Worm (Caenorhabditis elegans) whole organism, mixed stage, embryonic: ENCODE results near the gene inx-2.

Experiments used
- M03D4.4 ChIP-seq: sonication (generic microtip); optimal IDR thresholded peaks from 2 replicates; lab custom pipeline; 2017; ENCODE audit warnings: mild to moderate bottlenecking, missing genetic modification characterization, missing compliant biosample characterization
- bed-3 ChIP-seq: fragments of 200-800 bp; sonication (Bioruptor generic); optimal IDR thresholded peaks from 3 replicates; lab custom pipeline; 2018; ENCODE audit warnings: mild to moderate bottlenecking, missing genetic modification characterization, moderate library complexity, missing compliant biosample characterization
- blmp-1 ChIP-seq: fragments of 150-350 bp; optimal IDR thresholded peaks from 2 replicates; lab custom pipeline; 2014; ENCODE audit warnings: missing biosample characterization, missing genetic modification characterization
- ceh-39 ChIP-seq: fragments of 150-350 bp; optimal IDR thresholded peaks from 2 replicates; lab custom pipeline; 2014; ENCODE audit warnings: missing biosample characterization, missing genetic modification characterization
- ceh-43 ChIP-seq: fragments of 200-800 bp; sonication (Bioruptor generic); optimal IDR thresholded peaks from 2 replicates; lab custom pipeline; 2018; ENCODE audit warnings: mild to moderate bottlenecking, missing genetic modification characterization, moderate library complexity, missing compliant biosample characterization
- ceh-83 ChIP-seq: fragments of 200-800 bp; sonication (Bioruptor generic); optimal IDR thresholded peaks from 2 replicates; lab custom pipeline; 2018; ENCODE audit warnings: mild to moderate bottlenecking, missing genetic modification characterization, missing compliant biosample characterization
- ces-1 ChIP-seq: fragments of 150-350 bp; optimal IDR thresholded peaks from 2 replicates; lab custom pipeline; 2014; ENCODE audit warnings: missing biosample characterization, missing genetic modification reagents, missing genetic modification characterization
- cnd-1 ChIP-seq: fragments of 200-800 bp; sonication (Bioruptor generic); optimal IDR thresholded peaks from 2 replicates; lab custom pipeline; 2018; ENCODE audit warnings: mild to moderate bottlenecking, missing genetic modification characterization, missing compliant biosample characterization
- drap-1 ChIP-seq: fragments of 200-800 bp; sonication (Bioruptor generic); optimal IDR thresholded peaks from 3 replicates; lab custom pipeline; 2018; ENCODE audit warnings: mild to moderate bottlenecking, missing genetic modification characterization, missing compliant biosample characterization
- elt-1 ChIP-seq: sonication (generic microtip); optimal IDR thresholded peaks from 2 replicates; lab custom pipeline; 2017; ENCODE audit warnings: missing genetic modification characterization, mild to moderate bottlenecking, missing compliant biosample characterization, antibody characterized with exemption, moderate library complexity, borderline replicate concordance; ENCODE audit not compliant: insufficient read depth
- elt-3 ChIP-seq: fragments of 150-350 bp; optimal IDR thresholded peaks from 2 replicates; lab custom pipeline; 2014; ENCODE audit warnings: missing biosample characterization, missing genetic modification characterization
- flh-1 ChIP-seq: fragments of 200-800 bp; sonication (Bioruptor generic); optimal IDR thresholded peaks from 2 replicates; lab custom pipeline; 2018; ENCODE audit warnings: mild to moderate bottlenecking, missing genetic modification characterization, moderate library complexity, missing compliant biosample characterization
- ham-2 ChIP-seq: fragments of 200-800 bp; sonication (Bioruptor generic); optimal IDR thresholded peaks from 2 replicates; lab custom pipeline; 2018; ENCODE audit warnings: mild to moderate bottlenecking, missing genetic modification characterization, missing compliant biosample characterization
- hlh-1 ChIP-seq: fragments of 150-350 bp; optimal IDR thresholded peaks from 2 replicates; lab custom pipeline; 2014; ENCODE audit warnings: missing biosample characterization, missing genetic modification reagents, missing genetic modification characterization
- lin-13 ChIP-seq: fragments of 150-350 bp; optimal IDR thresholded peaks from 2 replicates; lab custom pipeline; 2014; ENCODE audit warnings: missing biosample characterization, missing genetic modification characterization
- lin-32 ChIP-seq: fragments of 200-800 bp; sonication (Bioruptor generic); optimal IDR thresholded peaks from 2 replicates; lab custom pipeline; 2018; ENCODE audit warnings: mild to moderate bottlenecking, missing genetic modification characterization, missing compliant biosample characterization
- lsy-2 ChIP-seq: fragments of 150-350 bp; optimal IDR thresholded peaks from 2 replicates; lab custom pipeline; 2014; ENCODE audit warnings: missing biosample characterization, missing genetic modification characterization
- mab-5 ChIP-seq: fragments of 150-350 bp; optimal IDR thresholded peaks from 2 replicates; lab custom pipeline; 2014; ENCODE audit warnings: missing biosample characterization, missing genetic modification characterization
- mep-1 ChIP-seq: fragments of 150-350 bp; optimal IDR thresholded peaks from 2 replicates; lab custom pipeline; 2017; ENCODE audit warnings: missing biosample characterization, missing genetic modification reagents, missing genetic modification characterization, inconsistent platforms
- mls-2 ChIP-seq: sonication (generic microtip); optimal IDR thresholded peaks from 2 replicates; lab custom pipeline; 2016; ENCODE audit warnings: mild to moderate bottlenecking, missing genetic modification characterization, moderate library complexity, missing compliant biosample characterization
- nhr-12 ChIP-seq: fragments of 150-350 bp; optimal IDR thresholded peaks from 2 replicates; lab custom pipeline; 2014; ENCODE audit warnings: missing biosample characterization, missing genetic modification characterization
- nhr-2 ChIP-seq: fragments of 150-350 bp; optimal IDR thresholded peaks from 2 replicates; lab custom pipeline; 2014; ENCODE audit warnings: missing biosample characterization, missing genetic modification characterization
- nhr-237 ChIP-seq: fragments of 150-350 bp; optimal IDR thresholded peaks from 2 replicates; lab custom pipeline; 2014; ENCODE audit warnings: missing biosample characterization, missing genetic modification characterization
- nhr-28 ChIP-seq: fragments of 150-350 bp; optimal IDR thresholded peaks from 2 replicates; lab custom pipeline; 2014; ENCODE audit warnings: missing biosample characterization, missing genetic modification characterization
- nhr-76 ChIP-seq: sonication (generic microtip); optimal IDR thresholded peaks from 2 replicates; lab custom pipeline; 2017; ENCODE audit warnings: missing biosample characterization, missing genetic modification characterization
- pha-4 ChIP-seq: fragments of 150-350 bp; optimal IDR thresholded peaks from 2 replicates; lab custom pipeline; 2018; ENCODE audit warnings: missing biosample characterization, missing genetic modification reagents, missing genetic modification characterization
- sem-2 ChIP-seq: fragments of 200-800 bp; sonication (Bioruptor generic); optimal IDR thresholded peaks from 2 replicates; lab custom pipeline; 2018; ENCODE audit warnings: mild to moderate bottlenecking, missing genetic modification characterization, missing compliant biosample characterization
- snpc-4 ChIP-seq: fragments of 150-350 bp; optimal IDR thresholded peaks from 2 replicates; lab custom pipeline; 2014; ENCODE audit warnings: missing biosample characterization, missing genetic modification characterization
- sptf-1 ChIP-seq: sonication (generic microtip); optimal IDR thresholded peaks from 2 replicates; lab custom pipeline; 2017; ENCODE audit warnings: mild to moderate bottlenecking, missing genetic modification characterization, moderate library complexity, missing compliant biosample characterization
- tbx-8 ChIP-seq: fragments of 200-800 bp; sonication (Bioruptor generic); optimal IDR thresholded peaks from 2 replicates; lab custom pipeline; 2018; ENCODE audit warnings: mild to moderate bottlenecking, missing genetic modification characterization, moderate library complexity, missing compliant biosample characterization
- unc-120 ChIP-seq: sonication (generic microtip); optimal IDR thresholded peaks from 2 replicates; lab custom pipeline; 2017; ENCODE audit warnings: missing genetic modification characterization, missing compliant biosample characterization; ENCODE audit not compliant: poor library complexity, severe bottlenecking
- unc-39 ChIP-seq: fragments of 150-350 bp; optimal IDR thresholded peaks from 2 replicates; lab custom pipeline; 2014; ENCODE audit warnings: missing biosample characterization, missing genetic modification characterization
- unc-62 ChIP-seq: fragments of 150-350 bp; optimal IDR thresholded peaks from 2 replicates; lab custom pipeline; 2014; ENCODE audit warnings: missing biosample characterization, missing genetic modification reagents, missing genetic modification characterization
- zip-8 ChIP-seq: fragments of 150-350 bp; optimal IDR thresholded peaks from 2 replicates; lab custom pipeline; 2014; ENCODE audit warnings: missing biosample characterization, missing genetic modification characterization
- ztf-11 ChIP-seq: fragments of 150-350 bp; optimal IDR thresholded peaks from 2 replicates; lab custom pipeline; 2014; ENCODE audit warnings: missing biosample characterization, missing genetic modification characterization

inx-2 gene

ce11 chrX:11266711-11267110, 29.8 kb downstream of the inx-2 start, which contains the start of gene C03A3.9:
Gene C03A3.9, plus strand, starts transcription at chrX:11267011.
- TF ChIP-seq cnd-1 (tag; lab: Kevin White, UChicago) (no peak), ztf-11 (tag; lab: Kevin White, UChicago) (no peak), nhr-2 (tag; lab: Kevin White, UChicago) (no peak), unc-39 (tag; lab: Kevin White, UChicago) (no peak), ceh-43 (GFP tag; lab: Kevin White, UChicago) (no peak), lsy-2 (tag; lab: Kevin White, UChicago) (no peak), tbx-8 (GFP tag; lab: Kevin White, UChicago) (no peak), unc-62 (no peak), lin-13 (tag; lab: Kevin White, UChicago) (no peak), ceh-83 (GFP tag; lab: Kevin White, UChicago) (no peak), hlh-1 (tag; lab: Kevin White, UChicago) (no peak), bed-3 (GFP tag; lab: Kevin White, UChicago) (no peak), nhr-237 (tag; lab: Kevin White, UChicago) (no peak), nhr-12 (tag; lab: Kevin White, UChicago) (no peak)

ce11 chrX:11264715-11265114, 31.8 kb downstream of the inx-2 start:
- no peak for TF ChIP-seq nhr-76
- TF ChIP-seq lin-32 (GFP tag; lab: Kevin White, UChicago), result no peak
- TF ChIP-seq nhr-28 (tag; lab: Kevin White, UChicago), result no peak
- TF ChIP-seq ces-1 (GFP tag; lab: Kevin White, UChicago), result no peak
- TF ChIP-seq ham-2 (GFP tag; lab: Kevin White, UChicago), result no peak
- TF ChIP-seq mep-1 (tag; lab: Kevin White, UChicago), result no peak
- TF ChIP-seq ztf-11 (tag; lab: Kevin White, UChicago), result no peak
- TF ChIP-seq unc-62, result no peak
- TF ChIP-seq, all 35 proteins: peak for 0

- TF ChIP-seq tbx-8 (GFP tag; lab: Kevin White, UChicago), result no peak
- TF ChIP-seq hlh-1 (tag; lab: Kevin White, UChicago), result no peak
- TF ChIP-seq nhr-12 (tag; lab: Kevin White, UChicago), result no peak
- TF ChIP-seq elt-3 (tag; lab: Kevin White, UChicago), result no peak
- TF ChIP-seq sptf-1 (tag; lab: Kevin White, UChicago), result peak; percentile 50
- TF ChIP-seq M03D4.4 (tag; lab: Kevin White, UChicago), result no peak
- no peak for TF ChIP-seq snpc-4 (tag; lab: Kevin White, UChicago)
- no peak for TF ChIP-seq ceh-39 (tag; lab: Kevin White, UChicago)
- TF ChIP-seq flh-1 (GFP tag; lab: Kevin White, UChicago), result no peak
- no peak for TF ChIP-seq nhr-2 (tag; lab: Kevin White, UChicago)
- TF ChIP-seq mls-2 (tag; lab: Kevin White, UChicago), result peak; percentile 35
- no peak for TF ChIP-seq elt-1
- TF ChIP-seq lsy-2 (tag; lab: Kevin White, UChicago), result peak; percentile 32
- peak; percentile 43 for TF ChIP-seq unc-120 (tag; lab: Kevin White, UChicago)
- TF ChIP-seq ceh-43 (GFP tag; lab: Kevin White, UChicago), result peak; percentile 1
- TF ChIP-seq drap-1 (GFP tag; lab: Kevin White, UChicago), result peak; percentile 39
- TF ChIP-seq unc-62, result no peak
- no peak for TF ChIP-seq nhr-76
- no peak for TF ChIP-seq unc-39 (tag; lab: Kevin White, UChicago)
- TF ChIP-seq sem-2, result no peak
- TF ChIP-seq lin-13 (tag; lab: Kevin White, UChicago), result no peak
- peak; percentile 38 for TF ChIP-seq pha-4 (tag; lab: Kevin White, UChicago)
- TF ChIP-seq lin-32 (GFP tag; lab: Kevin White, UChicago), result no peak
- TF ChIP-seq ces-1 (GFP tag; lab: Kevin White, UChicago), result peak; percentile 88
- no peak for TF ChIP-seq ham-2 (GFP tag; lab: Kevin White, UChicago)
- no peak for TF ChIP-seq bed-3 (GFP tag; lab: Kevin White, UChicago)
- TF ChIP-seq zip-8, result no peak
- peak; percentile 27 for TF ChIP-seq ztf-11 (tag; lab: Kevin White, UChicago)
- no peak for TF ChIP-seq nhr-237 (tag; lab: Kevin White, UChicago)
- TF ChIP-seq nhr-28 (tag; lab: Kevin White, UChicago), result no peak
- TF ChIP-seq ceh-83 (GFP tag; lab: Kevin White, UChicago), result no peak
- TF ChIP-seq blmp-1 (tag; lab: Kevin White, UChicago), result peak; percentile 49
- TF ChIP-seq cnd-1 (tag; lab: Kevin White, UChicago), result peak; percentile 24
- peak; percentile 84 for TF ChIP-seq mep-1 (tag; lab: Kevin White, UChicago)
- no peak for TF ChIP-seq mab-5 (tag; lab: Kevin White, UChicago)
Observed at ce11 chrX:11262319-11263074, 34.0 kb downstream of the inx-2 start, which contains the start of gene C03A3.2. Gene C03A3.2, plus strand, starts transcription at chrX:11262848.
